Fruit fly (Drosophila melanogaster): ENCODE measurements around the gene CG42728.

The CG42728 gene

DNA sequence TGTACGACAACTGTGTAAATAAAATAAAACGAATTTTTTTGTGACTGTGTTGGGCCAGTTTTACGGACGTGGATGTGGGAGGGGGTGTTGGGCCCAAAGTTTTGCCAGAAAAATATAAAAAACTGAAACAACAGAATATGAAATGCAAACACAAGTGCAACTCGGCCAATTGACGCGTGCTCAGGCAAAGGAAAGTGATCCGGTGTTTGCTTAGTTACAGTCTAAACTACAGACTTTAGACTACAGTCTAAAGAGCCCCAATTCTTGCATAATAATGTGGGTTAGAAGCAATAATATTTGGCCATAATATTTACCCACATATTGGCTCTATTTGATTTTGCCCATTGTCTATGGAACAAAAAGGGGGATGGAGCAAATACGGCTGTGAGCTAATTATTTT lies 20.8 kb upstream of the CG42728 start:
- TF ChIP-seq Smox (GFP tag; optimal IDR thresholded peaks at IDR 0.05) (no peak), CG8319 (GFP tag; optimal IDR thresholded peaks at IDR 0.05) (no peak), spab (GFP tag; optimal IDR thresholded peaks at IDR 0.05) (no peak), Ets96B (tag; optimal IDR thresholded peaks at IDR 0.05) (no peak), vri (GFP tag; optimal IDR thresholded peaks at IDR 0.05) (peak; percentile 50), CG6163 (GFP tag; IDR thresholded peaks at IDR 0.05) (no peak), acj6 (GFP tag; optimal IDR thresholded peaks at IDR 0.05) (no peak), CG34406 (GFP tag; optimal IDR thresholded peaks at IDR 0.05) (no peak), dac (GFP tag; optimal IDR thresholded peaks at IDR 0.05) (no peak), fkh (GFP tag; optimal IDR thresholded peaks at IDR 0.05) (peak; percentile 86), CG8119 (GFP tag; IDR thresholded peaks at IDR 0.05) (no peak), svp (GFP tag) (no peak), CG11762 (GFP tag; optimal IDR thresholded peaks at IDR 0.05; ENCODE audit: insufficient read depth) (no peak), CG11294 (GFP tag; IDR thresholded peaks at IDR 0.05) (no peak), net (GFP tag; optimal IDR thresholded peaks at IDR 0.05) (no peak), topi (GFP tag; optimal IDR thresholded peaks at IDR 0.05) (no peak)

DNA sequence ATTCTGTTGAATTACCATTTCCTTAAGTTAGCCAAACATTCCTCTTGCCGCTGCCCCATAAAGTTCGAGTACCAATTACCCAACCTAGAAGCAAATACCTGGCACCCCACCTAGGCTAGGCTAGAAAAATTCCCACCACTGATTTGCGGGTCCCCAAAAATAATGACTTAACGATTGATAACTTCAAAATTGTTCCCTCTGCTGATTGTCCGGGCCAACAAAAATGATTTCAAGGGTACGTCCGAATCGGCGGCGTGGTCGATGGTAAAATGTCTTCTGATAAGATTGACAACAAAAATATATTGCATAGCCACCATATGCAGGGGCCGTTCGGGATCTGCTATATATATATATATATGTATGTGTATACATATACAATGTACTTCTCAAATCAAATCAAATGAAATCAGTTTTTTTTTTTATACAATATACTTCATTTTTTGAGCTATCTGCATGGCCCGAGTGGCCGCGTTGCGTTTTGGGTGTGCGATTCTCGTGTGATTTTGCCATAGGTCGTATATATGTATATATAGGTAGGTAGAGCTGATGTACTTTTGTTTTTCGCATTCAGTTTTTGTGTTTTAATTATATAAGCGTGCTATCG lies 19.3 kb upstream of the CG42728 start:
- TF ChIP-seq net (GFP tag; optimal IDR thresholded peaks at IDR 0.05) (no peak), vri (GFP tag; optimal IDR thresholded peaks at IDR 0.05) (peak; percentile 94)

DNA sequence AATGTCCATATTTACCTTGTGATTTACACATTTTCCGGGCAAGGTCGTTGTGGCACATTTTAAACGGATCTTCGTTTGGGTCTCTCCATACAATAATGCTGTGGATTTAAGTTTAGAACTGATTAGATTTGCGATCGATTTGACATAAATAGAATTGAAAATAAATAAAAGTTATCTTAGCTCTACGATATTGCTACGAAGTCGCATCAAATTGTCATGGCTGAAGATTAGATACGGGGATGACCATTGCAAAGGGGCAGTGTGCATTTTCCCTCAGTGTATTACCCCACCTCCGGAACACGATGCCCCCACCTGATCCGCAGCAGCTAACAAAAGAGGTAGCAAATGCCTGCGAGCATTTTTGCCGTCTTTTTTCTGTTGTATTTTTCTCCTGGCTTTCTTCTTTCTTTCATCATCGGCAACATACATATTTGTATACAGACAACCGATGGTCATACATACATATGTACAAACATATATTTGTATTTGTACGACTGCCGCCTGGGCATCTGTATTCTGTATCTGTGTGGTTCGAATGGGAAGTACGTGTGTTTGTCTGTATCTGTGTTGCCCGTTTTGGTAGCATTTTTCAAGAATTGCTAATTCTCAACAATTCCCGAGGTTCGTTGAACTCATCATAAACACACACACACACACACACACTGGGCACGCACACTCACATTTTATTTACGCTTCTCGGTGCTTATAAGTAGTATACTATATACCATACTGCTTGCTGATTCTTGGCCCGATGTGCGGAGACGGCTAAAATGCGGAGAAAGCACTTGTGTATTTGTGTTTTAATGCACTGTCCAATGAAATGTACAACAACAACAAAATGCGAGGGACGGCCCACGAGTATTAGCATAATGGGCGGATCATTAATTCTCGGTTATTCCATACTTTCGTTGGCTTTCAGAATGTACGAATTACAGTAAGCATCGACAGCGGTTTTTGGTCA lies 16.7 kb upstream of the CG42728 start:
- TF ChIP-seq Sox102F (GFP tag; optimal IDR thresholded peaks at IDR 0.05) (peak; percentile 39), CG3032 (tag; optimal IDR thresholded peaks at IDR 0.05) (no peak), CG6163 (GFP tag; IDR thresholded peaks at IDR 0.05) (no peak), pdm3 (GFP tag; optimal IDR thresholded peaks at IDR 0.05) (peak; percentile 7), fkh (GFP tag; optimal IDR thresholded peaks at IDR 0.05) (peak; percentile 33), CG15336 (GFP tag; IDR thresholded peaks at IDR 0.05) (no peak), cyc (GFP tag; optimal IDR thresholded peaks at IDR 0.05) (peak; percentile 59), acj6 (GFP tag; optimal IDR thresholded peaks at IDR 0.05) (peak; percentile 37), Ets21C (GFP tag; optimal IDR thresholded peaks at IDR 0.05) (peak; percentile 23), topi (GFP tag; optimal IDR thresholded peaks at IDR 0.05) (peak; percentile 57), CG3919 (GFP tag; optimal IDR thresholded peaks at IDR 0.05) (peak; percentile 6), Sox14 (GFP tag; optimal IDR thresholded peaks at IDR 0.05) (peak; percentile 35), fd85E (GFP tag; optimal IDR thresholded peaks at IDR 0.05) (no peak), CG4318 (GFP tag; optimal IDR thresholded peaks at IDR 0.05) (peak; percentile 50), CG9139 (GFP tag; optimal IDR thresholded peaks at IDR 0.05) (no peak), Eip75B (GFP tag; optimal IDR thresholded peaks at IDR 0.05) (peak; percentile 12), CG6792 (GFP tag; optimal IDR thresholded peaks at IDR 0.05) (peak; percentile 22), Hr4 (GFP tag; optimal IDR thresholded peaks at IDR 0.05) (peak; percentile 61), svp (GFP tag) (peak; percentile 78), CG32006 (GFP tag; optimal IDR thresholded peaks at IDR 0.05) (peak; percentile 74), CG6854 (GFP tag; optimal IDR thresholded peaks at IDR 0.05) (peak; percentile 39), lz (GFP tag; optimal IDR thresholded peaks at IDR 0.05) (peak; percentile 53), Eip78C (GFP tag) (peak; percentile 59), Smox (GFP tag; optimal IDR thresholded peaks at IDR 0.05) (peak; percentile 46), Hr39 (GFP tag; optimal IDR thresholded peaks at IDR 0.05) (peak; percentile 68), esn (GFP tag; optimal IDR thresholded peaks at IDR 0.05) (peak; percentile 59), CG31627 (GFP tag; optimal IDR thresholded peaks at IDR 0.05) (peak; percentile 47), Blimp-1 (GFP tag; optimal IDR thresholded peaks at IDR 0.05) (peak; percentile 36), CG10631 (GFP tag; optimal IDR thresholded peaks at IDR 0.05) (peak; percentile 44), net (GFP tag; optimal IDR thresholded peaks at IDR 0.05) (no peak), CG34406 (GFP tag; optimal IDR thresholded peaks at IDR 0.05) (peak; percentile 19), Met (GFP tag; optimal IDR thresholded peaks at IDR 0.05) (peak; percentile 65), salr (GFP tag; optimal IDR thresholded peaks at IDR 0.05) (peak in 1 of 2 experiments; percentile 43), OdsH (GFP tag; optimal IDR thresholded peaks at IDR 0.05) (peak; percentile 33), vri (GFP tag; optimal IDR thresholded peaks at IDR 0.05) (peak; percentile 32), eg (GFP tag; IDR thresholded peaks at IDR 0.05) (no peak), ss (GFP tag; optimal IDR thresholded peaks at IDR 0.05) (no peak)
